Worm (Caenorhabditis elegans): ENCODE measurements around the gene F11D11.12.

The F11D11.12 gene

DNA sequence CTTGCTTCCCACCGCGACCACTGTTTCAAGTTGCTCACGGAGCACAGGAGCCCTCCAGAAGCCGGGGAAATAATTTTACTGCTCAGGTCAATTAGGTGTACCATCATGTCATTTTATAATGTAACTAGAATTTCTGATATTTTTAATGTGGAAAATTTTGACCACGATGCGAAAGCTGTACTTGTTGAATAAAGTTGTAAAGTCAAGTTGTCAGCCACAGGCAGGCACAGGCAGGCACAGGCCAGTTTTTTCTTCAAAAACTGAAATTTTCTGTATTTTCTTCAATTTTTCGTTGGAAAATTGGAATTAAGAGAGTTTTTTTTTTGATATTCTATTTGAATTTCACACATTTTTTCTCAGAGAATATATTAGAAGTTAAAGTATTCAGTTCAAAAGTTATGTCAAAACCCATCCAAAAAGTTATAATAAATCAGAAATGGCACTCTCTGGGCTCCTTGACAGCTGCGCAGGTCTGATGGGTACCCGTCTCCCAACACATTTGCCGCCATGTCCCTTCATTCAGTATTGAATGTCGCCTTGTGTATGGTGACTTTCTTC, 44.3 kb downstream of the F11D11.12 start, which contains the start of gene Y17D7C.1:
Gene Y17D7C.1 (plus strand): TSS at position 508 of the 558 bp plus-strand sequence.
- peak; percentile 3; the same call in 1 of the 2 replicates for TF ChIP-seq tbx-11 (GFP tag; IDR thresholded peaks at IDR 0.05)
- no peak for TF ChIP-seq aly-1 (tag; optimal IDR thresholded peaks at IDR 0.05)

DNA sequence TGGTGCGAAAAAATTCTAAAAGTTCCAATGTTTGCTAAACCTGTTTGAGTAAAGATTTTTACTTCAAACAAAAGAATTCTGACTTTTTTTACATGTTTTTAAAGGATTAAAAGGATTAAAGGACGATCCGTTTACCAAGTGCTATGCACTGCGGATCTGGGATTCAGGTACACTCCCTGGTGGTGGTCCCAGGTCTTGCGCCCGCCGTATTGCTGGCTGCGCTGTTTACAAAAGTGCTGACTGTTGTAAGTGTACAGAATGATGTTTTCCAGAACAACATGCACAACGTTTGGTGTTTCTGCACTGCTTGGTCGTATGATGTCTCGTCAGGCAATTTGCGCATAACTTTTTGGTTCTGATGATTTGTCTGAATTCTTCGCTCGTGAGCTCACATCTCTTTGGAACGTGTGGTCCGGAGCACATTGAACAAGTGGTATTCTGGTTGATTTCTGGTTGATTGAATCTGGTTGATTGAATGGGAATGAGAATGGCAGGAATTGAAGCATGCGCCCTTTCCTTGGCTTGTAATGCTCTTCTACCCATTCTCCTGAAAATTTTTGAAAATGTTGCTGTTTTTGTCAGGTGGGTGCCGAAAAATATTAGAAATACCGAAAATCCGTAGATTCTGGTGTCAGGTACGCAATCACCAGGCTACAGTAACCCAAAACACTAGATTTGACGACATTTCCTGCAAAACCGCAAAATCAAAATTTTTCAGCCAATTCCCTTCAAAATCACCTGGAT, 45.0 kb downstream of the F11D11.12 start:
- peak; percentile 65; the same call in 1 of the 2 replicates for TF ChIP-seq tbx-11 (GFP tag; IDR thresholded peaks at IDR 0.05)
- no peak for TF ChIP-seq ets-7 (tag; optimal IDR thresholded peaks at IDR 0.05)
- TF ChIP-seq ceh-36 (tag; optimal IDR thresholded peaks at IDR 0.05), result peak; percentile 22
- peak; percentile 35; the same call in 1 of the 2 replicates for TF ChIP-seq flt-1 (GFP tag; IDR thresholded peaks at IDR 0.05)

DNA sequence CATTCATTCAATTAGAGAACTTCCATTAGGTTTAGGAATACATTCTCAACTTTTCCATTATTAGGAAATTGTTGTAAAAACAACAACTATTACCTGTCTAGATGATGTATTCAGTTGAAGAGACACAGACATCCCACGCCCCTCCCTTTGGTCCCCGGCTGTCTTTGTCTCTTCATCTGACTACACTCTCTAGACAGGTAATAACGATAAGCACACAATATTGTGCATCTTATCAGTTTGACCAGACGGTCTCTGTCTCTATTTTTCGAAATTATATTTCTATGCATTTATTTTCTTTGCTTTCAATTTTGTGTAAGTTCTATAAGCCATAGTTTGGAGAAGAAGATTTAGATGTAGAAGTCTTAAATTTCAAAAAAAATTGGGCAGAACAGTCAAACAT, 49.2 kb downstream of the F11D11.12 start, which contains the start of gene Y69H2.9:
Gene Y69H2.9 (plus strand): TSS at position 233 of the 400 bp plus-strand sequence.
- TF ChIP-seq hnd-1 (tag; optimal IDR thresholded peaks at IDR 0.05) (no peak), pes-1 (GFP tag; IDR thresholded peaks at IDR 0.05) (no peak), ets-7 (tag; optimal IDR thresholded peaks at IDR 0.05) (no peak), tbx-37 (GFP tag; conservative IDR thresholded peaks at IDR 0.05) (no peak), ceh-36 (tag; optimal IDR thresholded peaks at IDR 0.05) (no peak), hmbx-1 (tag; optimal IDR thresholded peaks at IDR 0.05) (no peak), scrt-1 (GFP tag; IDR thresholded peaks at IDR 0.05) (no peak), tbx-11 (GFP tag; IDR thresholded peaks at IDR 0.05) (no peak)

Data from whole organism, early embryonic.